Worm (Caenorhabditis elegans): ENCODE measurements around the gene ZK353.2.

- TF ChIP-seq flt-1 (GFP tag; IDR thresholded peaks at IDR 0.05) (no peak), F13C5.2 (tag; optimal IDR thresholded peaks at IDR 0.05) (no peak), ama-1 (optimal IDR thresholded peaks at IDR 0.05) (no peak), hmg-4 (GFP tag; optimal IDR thresholded peaks at IDR 0.05) (no peak), ceh-13 (GFP tag; optimal IDR thresholded peaks at IDR 0.05) (no peak), tbx-37 (GFP tag; conservative IDR thresholded peaks at IDR 0.05) (no peak)
Measured at ce11 chrIII:8403507-8403906, 5.0 kb downstream of the ZK353.2 start, which contains the start of gene cutc-1.
